Worm (Caenorhabditis elegans) whole organism, L4 larva: ENCODE data around the gene M04D8.7.

Source experiments
- fkh-10 ChIP-seq: fragments of 150-350 bp; optimal IDR thresholded peaks from 2 replicates; lab custom pipeline; 2014; ENCODE audit warnings: missing biosample characterization, missing genetic modification reagents, missing genetic modification characterization
- lir-3 ChIP-seq: sonication (generic microtip); optimal IDR thresholded peaks from 2 replicates; lab custom pipeline; 2016; ENCODE audit warnings: mild to moderate bottlenecking, missing genetic modification characterization, missing compliant biosample characterization
- snpc-1.2 ChIP-seq: fragments of 200-800 bp; sonication (Bioruptor generic); IDR thresholded peaks from 2 replicates; pipeline ENCODE4 v1.3.6; 2022; ENCODE audit warnings: missing genetic modification reagents, missing genetic modification characterization, missing compliant biosample characterization
- ztf-11 ChIP-seq: fragments of 150-350 bp; optimal IDR thresholded peaks from 2 replicates; lab custom pipeline; 2014; ENCODE audit warnings: missing biosample characterization, missing genetic modification characterization

DNA sequence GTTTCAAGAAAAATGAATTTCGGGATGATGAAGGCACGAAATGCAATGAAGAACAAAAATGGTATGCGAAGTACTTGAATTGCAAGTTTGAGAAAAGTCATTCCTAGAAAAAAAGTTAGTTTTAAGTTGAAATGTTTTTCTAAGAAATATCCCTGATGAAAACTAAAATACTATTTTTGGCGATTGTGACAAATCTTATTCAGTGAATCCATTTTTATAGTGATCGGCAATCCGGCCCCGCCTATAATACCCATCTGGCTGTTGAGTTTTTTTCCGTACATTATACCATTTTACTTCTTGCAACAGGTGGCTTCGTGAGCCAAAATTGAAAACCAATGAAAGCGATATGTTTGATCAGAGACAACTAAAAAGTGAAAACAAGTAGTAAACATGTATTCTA is 38.0 kb upstream of the M04D8.7 start, which contains the start of gene C05B5.17:
- TF ChIP-seq lir-3 (tag; lab: Kevin White, UChicago) (no peak), fkh-10 (GFP tag; lab: Kevin White, UChicago) (no peak), snpc-1.2 (GFP tag; lab: Robert Waterston, UW) (no peak), ztf-11 (tag; lab: Kevin White, UChicago) (no peak)
